Fruit fly (Drosophila melanogaster): ENCODE measurements around the gene Arf1.
A peak's percentile ranks its signal among the peaks of the same experiment; 100 is the strongest.

Gene Arf1

DNA sequence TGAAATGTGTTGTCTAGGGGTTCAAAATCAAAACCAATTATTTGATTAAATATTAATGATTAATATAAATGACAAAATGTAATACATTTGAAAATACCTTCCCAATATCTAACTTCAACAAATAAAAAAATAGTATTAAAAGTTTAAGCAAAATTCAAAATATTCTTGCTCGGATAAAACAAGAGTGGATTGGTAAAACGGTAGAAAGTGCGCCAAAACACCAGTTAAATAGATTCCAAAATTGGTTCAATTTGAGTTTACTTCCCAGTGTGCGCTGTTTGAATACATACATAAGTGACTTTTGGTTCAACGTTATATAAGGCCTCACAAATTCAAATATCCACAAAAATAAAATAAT is 7.0 kb downstream of the Arf1 start (continued):
- TF ChIP-seq CG18764 (GFP tag; optimal IDR thresholded peaks at IDR 0.05) = no peak
- TF ChIP-seq ken (GFP tag; IDR thresholded peaks at IDR 0.05) = 0 out of 3 replicates have a peak, but pooled peaks have one; percentile 63
- TF ChIP-seq CG3995 (GFP tag; optimal IDR thresholded peaks at IDR 0.05) = no peak
- peak; percentile 86 for TF ChIP-seq CoRest (tag; optimal IDR thresholded peaks at IDR 0.05)
- peak; percentile 45 for TF ChIP-seq H2.0 (GFP tag; IDR thresholded peaks at IDR 0.05)
- TF ChIP-seq ab (GFP tag; optimal IDR thresholded peaks at IDR 0.05) = no peak
- TF ChIP-seq CG1024 (GFP tag; IDR thresholded peaks at IDR 0.05) = no peak
- peak; percentile 78 for TF ChIP-seq Sox100B (GFP tag; optimal IDR thresholded peaks at IDR 0.05)
- TF ChIP-seq toy (GFP tag; IDR thresholded peaks at IDR 0.05) = no peak
- peak; percentile 83 for TF ChIP-seq CG13424 (tag; optimal IDR thresholded peaks at IDR 0.05)
- TF ChIP-seq cato (GFP tag; optimal IDR thresholded peaks at IDR 0.05; ENCODE audit: borderline replicate concordance) = peak; percentile 32
- TF ChIP-seq Rfx (GFP tag; IDR thresholded peaks at IDR 0.05) = peak; percentile 73
- no peak for TF ChIP-seq pan (optimal IDR thresholded peaks at IDR 0.05)
- TF ChIP-seq pan (GFP tag; optimal IDR thresholded peaks at IDR 0.05 in 1 of 2, IDR thresholded peaks at IDR 0.05 in 1 of 2) = peak in 1 of 2 experiments; percentile 77
- no peak for TF ChIP-seq vnd (GFP tag; IDR thresholded peaks at IDR 0.05; ENCODE audit: partially characterized antibody)

DNA sequence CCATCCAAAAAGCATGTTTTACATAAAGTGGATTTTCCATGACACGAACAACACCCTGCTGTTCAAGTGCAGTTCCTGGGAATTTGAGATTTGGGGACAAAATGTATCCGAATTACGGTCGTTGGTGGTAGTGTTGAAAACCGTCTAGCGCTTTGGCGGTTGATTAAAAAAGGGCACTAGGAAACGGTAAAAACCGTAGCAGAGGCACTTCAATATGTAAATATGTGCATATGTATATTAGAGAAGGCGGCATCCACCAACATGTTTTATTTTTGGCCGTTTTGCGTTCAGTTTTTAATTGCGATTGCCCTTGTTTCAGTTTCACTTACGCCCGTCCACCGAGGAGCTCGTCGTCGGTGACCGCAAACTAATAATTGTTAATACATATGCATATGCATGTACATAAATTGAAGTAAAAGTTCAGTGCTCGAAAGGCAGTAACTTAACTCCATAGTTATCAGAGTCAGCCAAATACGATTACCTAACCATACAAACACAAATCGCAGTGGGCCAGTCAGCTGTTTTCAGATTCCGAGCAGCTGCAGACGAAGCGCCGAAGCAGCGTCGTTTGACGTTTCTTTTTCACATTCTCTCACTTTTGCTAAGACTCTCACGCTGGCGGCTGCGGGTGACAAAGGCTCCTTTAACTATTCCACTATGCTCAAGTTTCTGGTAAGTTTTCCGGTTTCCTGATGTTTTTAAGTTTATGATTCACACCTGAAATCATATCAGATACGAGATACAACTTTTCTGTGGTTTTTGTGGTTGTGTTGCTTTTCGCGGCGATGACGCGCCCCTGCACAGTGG is 7.6 kb downstream of the Arf1 start, which contains the start of gene CG33170:
TSS of gene CG33170 (plus strand) at position 347 of the 807 bp plus-strand sequence.
- TF ChIP-seq lmd (GFP tag; IDR thresholded peaks at IDR 0.05) (no peak), stc (GFP tag; IDR thresholded peaks at IDR 0.05) (no peak), CG6654 (GFP tag; optimal IDR thresholded peaks at IDR 0.05) (no peak), crp (GFP tag; optimal IDR thresholded peaks at IDR 0.05) (peak in 1 of 2 experiments; percentile 84), CG2199 (GFP tag; IDR thresholded peaks at IDR 0.05) (no peak), CG10543 (GFP tag; optimal IDR thresholded peaks at IDR 0.05) (peak; percentile 53), sc (optimal IDR thresholded peaks at IDR 0.05) (no peak), sc (GFP tag; optimal IDR thresholded peaks at IDR 0.05) (peak; percentile 22), stwl (tag; optimal IDR thresholded peaks at IDR 0.05) (peak; percentile 11), CG8089 (GFP tag; optimal IDR thresholded peaks at IDR 0.05) (no peak), Gug (GFP tag; IDR thresholded peaks at IDR 0.05) (no peak), seq (GFP tag; IDR thresholded peaks at IDR 0.05) (peak; percentile 41; the same call in 1 of the 2 replicates), CG8281 (tag; optimal IDR thresholded peaks at IDR 0.05) (no peak), Optix (GFP tag; IDR thresholded peaks at IDR 0.05) (no peak), ara (GFP tag; IDR thresholded peaks at IDR 0.05) (no peak), slbo (GFP tag; IDR thresholded peaks at IDR 0.05) (no peak), CG10979 (tag; optimal IDR thresholded peaks at IDR 0.05) (no peak), Xrp1 (GFP tag; IDR thresholded peaks at IDR 0.05) (no peak), run (tag; optimal IDR thresholded peaks at IDR 0.05) (peak; percentile 59), bigmax (GFP tag; optimal IDR thresholded peaks at IDR 0.05) (peak; percentile 48), CG7987 (GFP tag; optimal IDR thresholded peaks at IDR 0.05) (no peak), sens (GFP tag) (peak; percentile 80), Usf (GFP tag; optimal IDR thresholded peaks at IDR 0.05) (no peak), ato (GFP tag; IDR thresholded peaks at IDR 0.05; ENCODE audit: partially characterized antibody) (no peak), exex (tag; optimal IDR thresholded peaks at IDR 0.05) (peak; percentile 15), dmrt99B (tag; optimal IDR thresholded peaks at IDR 0.05) (no peak), CG17186 (GFP tag; optimal IDR thresholded peaks at IDR 0.05) (no peak), jigr1 (GFP tag; IDR thresholded peaks at IDR 0.05) (no peak), Vsx1 (GFP tag; optimal IDR thresholded peaks at IDR 0.05) (no peak), cwo (GFP tag; optimal IDR thresholded peaks at IDR 0.05) (no peak), grau (tag; optimal IDR thresholded peaks at IDR 0.05) (no peak), bcd (GFP tag; optimal IDR thresholded peaks at IDR 0.05) (no peak), fd3F (GFP tag; optimal IDR thresholded peaks at IDR 0.05) (no peak), CG9437 (GFP tag; optimal IDR thresholded peaks at IDR 0.05) (no peak), Dek (tag; optimal IDR thresholded peaks at IDR 0.05) (no peak)

All from whole organism, embryonic.